Worm (Caenorhabditis elegans) whole organism, late embryonic: ENCODE data around the gene C12D8.13.

Experiments
- C08G9.2 ChIP-seq: sonication (generic microtip); optimal IDR thresholded peaks from 2 replicates; lab custom pipeline; 2016; ENCODE audit warnings: mild to moderate bottlenecking, missing genetic modification characterization, moderate library complexity, missing compliant biosample characterization
- C38D4.7 ChIP-seq: fragments of 200-800 bp; sonication (Bioruptor generic); optimal IDR thresholded peaks from 2 replicates; lab custom pipeline; 2018; ENCODE audit warnings: mild to moderate bottlenecking, missing genetic modification characterization, moderate library complexity, missing compliant biosample characterization
- ama-1 ChIP-seq: fragments of 150-350 bp; optimal IDR thresholded peaks from 2 replicates; lab custom pipeline; 2014
- ceh-14 ChIP-seq: sonication (generic microtip); optimal IDR thresholded peaks from 2 replicates; lab custom pipeline; 2016; ENCODE audit warnings: missing genotype, missing genetic modification characterization, missing compliant biosample characterization
- ceh-22 ChIP-seq: sonication (generic microtip); optimal IDR thresholded peaks from 2 replicates; lab custom pipeline; 2017; ENCODE audit warnings: missing biosample characterization, missing genetic modification characterization
- ceh-6 ChIP-seq: fragments of 200-800 bp; sonication (Bioruptor generic); optimal IDR thresholded peaks from 2 replicates; lab custom pipeline; 2018; ENCODE audit warnings: mild to moderate bottlenecking, missing genetic modification characterization, missing compliant biosample characterization
- che-1 ChIP-seq: sonication (generic microtip); optimal IDR thresholded peaks from 2 replicates; lab custom pipeline; 2016; ENCODE audit warnings: mild to moderate bottlenecking, missing genetic modification characterization, missing compliant biosample characterization
- dmd-4 ChIP-seq: sonication (generic microtip); optimal IDR thresholded peaks from 2 replicates; lab custom pipeline; 2016; ENCODE audit warnings: borderline replicate concordance, missing genetic modification characterization, missing compliant biosample characterization
- dve-1 ChIP-seq: sonication (generic microtip); optimal IDR thresholded peaks from 2 replicates; lab custom pipeline; 2017; ENCODE audit warnings: antibody characterized with exemption, mild to moderate bottlenecking, missing genetic modification characterization, missing compliant biosample characterization
- elt-2 ChIP-seq: sonication (generic microtip); optimal IDR thresholded peaks from 2 replicates; lab custom pipeline; 2016; ENCODE audit warnings: missing genetic modification reagents, missing genetic modification characterization, missing compliant biosample characterization
- elt-4 ChIP-seq: sonication (generic microtip); optimal IDR thresholded peaks from 2 replicates; lab custom pipeline; 2016; ENCODE audit warnings: missing genetic modification characterization, missing compliant biosample characterization
- eyg-1 ChIP-seq: sonication (generic microtip); optimal IDR thresholded peaks from 2 replicates; lab custom pipeline; 2016; ENCODE audit warnings: missing genotype, missing genetic modification characterization, missing compliant biosample characterization
- fax-1 ChIP-seq: sonication (generic microtip); optimal IDR thresholded peaks from 2 replicates; lab custom pipeline; 2016; ENCODE audit warnings: missing genotype, missing genetic modification characterization, missing compliant biosample characterization
- fkh-6 ChIP-seq: sonication (generic microtip); optimal IDR thresholded peaks from 2 replicates; lab custom pipeline; 2016; ENCODE audit warnings: missing genetic modification characterization, missing compliant biosample characterization
- hlh-15 ChIP-seq: sonication (generic microtip); optimal IDR thresholded peaks from 2 replicates; lab custom pipeline; 2016; ENCODE audit warnings: missing genetic modification characterization, missing compliant biosample characterization
- hlh-8 ChIP-seq: sonication (generic microtip); optimal IDR thresholded peaks from 2 replicates; lab custom pipeline; 2016; ENCODE audit warnings: missing genotype, missing genetic modification characterization, missing compliant biosample characterization
- lin-11 ChIP-seq: fragments of 200-800 bp; sonication (Bioruptor generic); optimal IDR thresholded peaks from 2 replicates; lab custom pipeline; 2018; ENCODE audit warnings: mild to moderate bottlenecking, missing genetic modification characterization, missing compliant biosample characterization
- madf-2 ChIP-seq: sonication (generic microtip); optimal IDR thresholded peaks from 2 replicates; lab custom pipeline; 2017; ENCODE audit warnings: missing genetic modification characterization, missing compliant biosample characterization
- mec-3 ChIP-seq: sonication (generic microtip); optimal IDR thresholded peaks from 2 replicates; lab custom pipeline; 2016; ENCODE audit warnings: borderline replicate concordance, missing genetic modification characterization, missing compliant biosample characterization
- odd-2 ChIP-seq: sonication (generic microtip); optimal IDR thresholded peaks from 2 replicates; lab custom pipeline; 2017; ENCODE audit warnings: antibody characterized with exemption, mild to moderate bottlenecking, missing genetic modification characterization, missing compliant biosample characterization
- pag-3 ChIP-seq: sonication (generic microtip); optimal IDR thresholded peaks from 2 replicates; lab custom pipeline; 2016; ENCODE audit warnings: missing compliant biosample characterization, missing genetic modification characterization, borderline replicate concordance
- pat-9 ChIP-seq: fragments of 200-800 bp; sonication (Bioruptor generic); optimal IDR thresholded peaks from 2 replicates; lab custom pipeline; 2018; ENCODE audit warnings: mild to moderate bottlenecking, missing genetic modification characterization, moderate library complexity, missing compliant biosample characterization
- pha-2 ChIP-seq: sonication (generic microtip); optimal IDR thresholded peaks from 2 replicates; lab custom pipeline; 2017; ENCODE audit warnings: mild to moderate bottlenecking, missing genetic modification characterization, missing compliant biosample characterization
- pha-4 ChIP-seq: fragments of 150-350 bp; optimal IDR thresholded peaks from 2 replicates; lab custom pipeline; 2018; ENCODE audit warnings: missing biosample characterization, missing genetic modification reagents, missing genetic modification characterization
- pqm-1 ChIP-seq: sonication (generic microtip); optimal IDR thresholded peaks from 2 replicates; lab custom pipeline; 2016; ENCODE audit warnings: missing genetic modification characterization, missing compliant biosample characterization
- pros-1 ChIP-seq: fragments of 150-350 bp; optimal IDR thresholded peaks from 2 replicates; lab custom pipeline; 2014; ENCODE audit warnings: missing biosample characterization, missing genetic modification reagents, missing genetic modification characterization
- sox-4 ChIP-seq: sonication (generic microtip); optimal IDR thresholded peaks from 2 replicates; lab custom pipeline; 2017; ENCODE audit warnings: mild to moderate bottlenecking, missing genetic modification characterization, inconsistent platforms, missing compliant biosample characterization
- tbx-2 ChIP-seq: sonication (generic microtip); optimal IDR thresholded peaks from 2 replicates; lab custom pipeline; 2016; ENCODE audit warnings: missing genetic modification characterization, missing compliant biosample characterization
- tbx-7 ChIP-seq: sonication (generic microtip); optimal IDR thresholded peaks from 2 replicates; lab custom pipeline; 2016; ENCODE audit warnings: missing genotype, missing genetic modification characterization, missing compliant biosample characterization
- ttx-3 ChIP-seq: sonication (generic microtip); optimal IDR thresholded peaks from 2 replicates; lab custom pipeline; 2016; ENCODE audit warnings: missing genetic modification reagents, missing genetic modification characterization, missing compliant biosample characterization
- unc-55 ChIP-seq: sonication (generic microtip); optimal IDR thresholded peaks from 2 replicates; lab custom pipeline; 2017; ENCODE audit warnings: missing biosample characterization, missing genetic modification reagents, missing genetic modification characterization
- zip-5 ChIP-seq: sonication (generic microtip); optimal IDR thresholded peaks from 2 replicates; lab custom pipeline; 2016; ENCODE audit warnings: missing genetic modification characterization, missing compliant biosample characterization

C12D8.13 gene

ce11 chrV:10201913-10202312, 18.6 kb downstream of the C12D8.13 start, which contains the start of gene ZK856.7:
ZK856.7 (plus strand) TSS chrV:10202098.
- TF ChIP-seq che-1 (tag; lab: Kevin White, UChicago) (no peak), dmd-4 (no peak), pat-9 (tag; lab: Kevin White, UChicago) (no peak)
- TF ChIP-seq, all 69 proteins: peak for 0

- no peak for TF ChIP-seq pha-4 (tag; lab: Kevin White, UChicago)
- TF ChIP-seq hlh-8: no peak
- no peak for TF ChIP-seq unc-55 (GFP tag; lab: Kevin White, UChicago)
- no peak for TF ChIP-seq lin-11 (tag; lab: Kevin White, UChicago)
- TF ChIP-seq ama-1: no peak
Measured at ce11 chrV:10198386-10198785, 22.1 kb downstream of the C12D8.13 start, which contains the start of gene ZK856.6. ZK856.6 (plus strand) TSS chrV:10198686.

DNA sequence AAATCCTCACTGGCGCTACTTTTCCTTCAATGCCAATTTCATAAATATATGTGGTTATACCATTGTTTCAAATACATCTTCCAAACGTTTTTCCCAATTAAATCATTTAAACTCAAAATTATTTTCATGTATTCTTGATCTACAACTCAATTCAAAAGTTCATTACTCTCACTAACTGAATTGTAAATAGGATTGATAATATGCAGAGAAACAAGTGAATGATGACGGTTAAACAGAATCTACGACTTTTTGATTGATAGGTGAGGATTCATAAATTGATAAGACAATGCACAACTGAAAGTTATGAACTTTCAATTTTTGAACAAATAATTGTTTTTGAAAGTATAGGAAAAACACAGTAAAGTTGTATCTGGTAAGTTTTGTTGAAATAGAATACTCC, 29.3 kb downstream of the C12D8.13 start:
- TF ChIP-seq mec-3 (no peak), pha-4 (tag; lab: Kevin White, UChicago) (no peak), pag-3 (tag; lab: Kevin White, UChicago) (no peak), sox-4 (tag; lab: Kevin White, UChicago) (no peak), ceh-22 (tag; lab: Kevin White, UChicago) (no peak), eyg-1 (tag; lab: Kevin White, UChicago) (no peak)

DNA sequence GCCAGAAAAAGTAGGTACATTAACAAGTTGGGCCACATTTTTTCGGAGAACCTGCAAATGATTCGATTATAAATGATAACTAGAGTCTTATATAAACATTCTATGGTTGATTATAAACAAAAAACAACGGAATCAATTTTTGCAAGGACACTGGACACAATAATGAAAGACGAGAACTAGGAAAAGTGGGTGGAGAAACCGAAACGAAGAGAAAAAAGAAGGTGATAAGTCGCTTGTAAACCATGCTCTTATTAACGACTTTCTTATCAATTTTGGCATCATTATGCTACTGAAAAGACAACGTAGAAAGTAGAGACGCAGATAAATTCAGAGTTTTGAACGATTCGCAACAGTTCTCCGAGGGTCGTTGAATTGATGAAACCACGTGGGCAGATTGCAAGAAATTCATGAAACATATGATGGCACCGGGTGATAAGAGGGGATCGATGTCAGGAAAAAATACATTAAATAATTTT, 30.4 kb downstream of the C12D8.13 start, which contains the start of gene ZK856.5:
Gene ZK856.5, minus strand, starts transcription at position 51 of the 476 bp plus-strand sequence.
- TF ChIP-seq elt-2 (tag; lab: Kevin White, UChicago): peak; percentile 44
- TF ChIP-seq elt-4 (tag; lab: Kevin White, UChicago): no peak

DNA sequence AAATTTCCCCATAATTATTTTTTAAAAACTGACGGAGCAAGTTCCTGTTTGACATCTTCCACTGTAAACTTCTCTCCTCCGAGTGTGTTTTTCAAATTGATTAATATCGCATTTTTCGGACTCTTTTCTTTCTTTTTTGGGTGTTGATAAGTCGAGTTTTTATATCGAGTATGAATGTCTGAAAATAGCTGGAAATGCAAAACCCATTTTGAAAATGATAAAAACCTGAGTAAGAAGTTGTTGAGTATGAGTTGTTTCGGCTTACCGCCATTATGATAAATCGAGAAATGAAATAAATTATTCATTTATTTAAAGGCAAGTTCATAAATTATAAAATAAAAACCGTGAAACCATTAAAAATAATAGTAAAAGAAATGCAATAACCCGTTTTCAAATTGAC, 34.8 kb downstream of the C12D8.13 start, which contains the start of gene ZK856.18:
Gene ZK856.18, minus strand, starts transcription at position 289 of the 400 bp plus-strand sequence.
- TF ChIP-seq ttx-3 (no peak), tbx-2 (no peak), ceh-14 (tag; lab: Kevin White, UChicago) (no peak), zip-5 (tag; lab: Kevin White, UChicago) (no peak), pqm-1 (no peak), pha-2 (tag; lab: Kevin White, UChicago) (no peak), sox-4 (tag; lab: Kevin White, UChicago) (no peak), odd-2 (tag; lab: Kevin White, UChicago) (no peak), ceh-6 (GFP tag; lab: Kevin White, UChicago) (no peak), fkh-6 (tag; lab: Kevin White, UChicago) (no peak), pros-1 (tag; lab: Kevin White, UChicago) (no peak), lin-11 (tag; lab: Kevin White, UChicago) (no peak), hlh-15 (tag; lab: Kevin White, UChicago) (no peak), dmd-4 (no peak)

DNA sequence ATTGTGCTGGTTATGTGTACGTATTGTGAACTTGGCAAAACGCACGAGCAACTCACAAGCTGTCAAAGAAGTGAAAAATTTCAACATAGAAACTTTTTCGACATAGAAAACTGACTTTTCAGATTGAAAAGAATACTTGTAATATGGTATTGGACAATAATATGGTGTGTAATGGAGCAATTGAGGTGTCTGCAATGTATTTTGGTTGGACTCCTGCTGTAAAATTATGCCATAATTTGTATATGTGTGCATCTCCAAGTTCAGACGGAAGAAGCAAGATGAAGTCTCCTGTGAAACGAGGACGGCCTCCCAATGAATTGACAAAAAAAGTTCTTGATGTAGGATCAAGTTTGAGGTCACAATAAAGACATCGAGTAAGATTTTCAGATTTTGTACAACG, 36.7 kb downstream of the C12D8.13 start:
- TF ChIP-seq fax-1 (tag; lab: Kevin White, UChicago) (no peak), C38D4.7 (no peak), tbx-7 (tag; lab: Kevin White, UChicago) (no peak), eyg-1 (tag; lab: Kevin White, UChicago) (no peak), madf-2 (tag; lab: Kevin White, UChicago) (no peak), odd-2 (tag; lab: Kevin White, UChicago) (no peak), elt-2 (tag; lab: Kevin White, UChicago) (no peak), sox-4 (tag; lab: Kevin White, UChicago) (no peak), C08G9.2 (tag; lab: Kevin White, UChicago) (no peak), zip-5 (tag; lab: Kevin White, UChicago) (no peak), dve-1 (tag; lab: Kevin White, UChicago) (no peak)
